Worm (Caenorhabditis elegans): ENCODE data around the gene C50B6.1.

ce11 chrV:13295859-13296258, 12.9 kb upstream of the C50B6.1 start, which contains the start of gene uig-1:
- no peak for TF ChIP-seq nhr-11 (tag; optimal IDR thresholded peaks at IDR 0.05)
- peak; percentile 14 for TF ChIP-seq sma-9 (GFP tag; optimal IDR thresholded peaks at IDR 0.05)
- TF ChIP-seq sma-9 (tag; optimal IDR thresholded peaks at IDR 0.05) = no peak
- no peak for TF ChIP-seq nhr-6 (tag; optimal IDR thresholded peaks at IDR 0.05)
- no peak for TF ChIP-seq fos-1 (tag; optimal IDR thresholded peaks at IDR 0.05)
- TF ChIP-seq unc-39 (tag; optimal IDR thresholded peaks at IDR 0.05) = no peak
- no peak for TF ChIP-seq gmeb-1 (tag; optimal IDR thresholded peaks at IDR 0.05)
- no peak for TF ChIP-seq egl-27 (tag; optimal IDR thresholded peaks at IDR 0.05)
- no peak for TF ChIP-seq ama-1 (optimal IDR thresholded peaks at IDR 0.05)
- TF ChIP-seq nhr-77 (tag; optimal IDR thresholded peaks at IDR 0.05) = no peak
- TF ChIP-seq nhr-12 (tag; optimal IDR thresholded peaks at IDR 0.05) = no peak
